Fruit fly (Drosophila melanogaster): ENCODE measurements around the gene CG9902.

CG9902 gene

dm6 chrX:16547390-16547789, at the start of gene CG9902:
Gene CG9902 (minus strand): TSS chrX:16547520.
- TF ChIP-seq Pif1A (GFP tag; optimal IDR thresholded peaks at IDR 0.05) (no peak), CG14655 (GFP tag; optimal IDR thresholded peaks at IDR 0.05) (no peak), gl (tag; optimal IDR thresholded peaks at IDR 0.05) (no peak), CG10348 (GFP tag; IDR thresholded peaks at IDR 0.05) (no peak)

DNA sequence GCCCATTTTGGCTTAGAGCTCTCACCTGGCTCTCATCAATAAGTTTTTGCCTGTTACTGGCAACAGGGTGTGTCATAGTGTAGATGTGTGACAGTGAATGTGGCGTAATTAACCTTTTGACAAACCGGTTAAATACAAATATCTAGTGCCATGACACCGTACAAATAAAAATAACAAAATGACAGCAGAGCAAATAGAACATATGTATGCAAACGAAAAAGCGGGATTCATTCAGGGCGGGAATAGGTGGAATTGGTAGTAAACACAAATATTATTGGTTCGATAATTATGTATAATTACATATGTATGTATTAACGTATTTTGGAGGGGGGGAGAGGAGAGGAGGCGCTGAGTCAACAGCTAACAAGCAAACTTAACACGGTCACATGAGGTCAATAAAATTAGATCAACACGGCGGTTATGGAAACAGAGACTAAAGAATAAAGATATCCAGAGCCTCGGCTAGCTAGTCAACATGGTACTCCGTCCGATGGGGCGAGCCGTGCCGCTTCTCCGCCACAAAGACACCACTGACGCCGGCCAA, 49.0 kb upstream of the CG9902 start:
- no peak for TF ChIP-seq CG17806 (tag; optimal IDR thresholded peaks at IDR 0.05)
- TF ChIP-seq CG9948 (tag; optimal IDR thresholded peaks at IDR 0.05), result no peak
- no peak for TF ChIP-seq Pif1B (GFP tag; optimal IDR thresholded peaks at IDR 0.05)
- TF ChIP-seq CG32121 (GFP tag; IDR thresholded peaks at IDR 0.05), result no peak
- TF ChIP-seq Pif1A (GFP tag; optimal IDR thresholded peaks at IDR 0.05), result no peak
- TF ChIP-seq rn (GFP tag; IDR thresholded peaks at IDR 0.05), result no peak
- no peak for TF ChIP-seq CG15710 (tag; optimal IDR thresholded peaks at IDR 0.05)
- TF ChIP-seq CG8301 (tag; optimal IDR thresholded peaks at IDR 0.05), result no peak
- TF ChIP-seq fd96Ca (GFP tag; IDR thresholded peaks at IDR 0.05), result no peak
- TF ChIP-seq CG10348 (GFP tag; IDR thresholded peaks at IDR 0.05), result no peak
- TF ChIP-seq Snoo (tag; optimal IDR thresholded peaks at IDR 0.05), result no peak
- TF ChIP-seq D1 (tag; optimal IDR thresholded peaks at IDR 0.05), result no peak

- no peak for TF ChIP-seq CG32121 (GFP tag; IDR thresholded peaks at IDR 0.05)
- no peak for TF ChIP-seq rn (GFP tag; IDR thresholded peaks at IDR 0.05)
- TF ChIP-seq CG8301 (tag; optimal IDR thresholded peaks at IDR 0.05), result no peak
- TF ChIP-seq CG8159 (tag; optimal IDR thresholded peaks at IDR 0.05), result no peak
- TF ChIP-seq CG4496 (GFP tag; IDR thresholded peaks at IDR 0.05), result no peak
- no peak for TF ChIP-seq Pif1B (GFP tag; optimal IDR thresholded peaks at IDR 0.05)
- no peak for TF ChIP-seq CG13204 (GFP tag; optimal IDR thresholded peaks at IDR 0.05)
- no peak for TF ChIP-seq CG17806 (tag; optimal IDR thresholded peaks at IDR 0.05)
- no peak for TF ChIP-seq CG34367 (tag; optimal IDR thresholded peaks at IDR 0.05)
- no peak for TF ChIP-seq gl (tag; optimal IDR thresholded peaks at IDR 0.05)
- no peak for TF ChIP-seq Snoo (tag; optimal IDR thresholded peaks at IDR 0.05)
- no peak for TF ChIP-seq CG9948 (tag; optimal IDR thresholded peaks at IDR 0.05)
Measured at dm6 chrX:16595411-16595810, 48.1 kb upstream of the CG9902 start.

DNA sequence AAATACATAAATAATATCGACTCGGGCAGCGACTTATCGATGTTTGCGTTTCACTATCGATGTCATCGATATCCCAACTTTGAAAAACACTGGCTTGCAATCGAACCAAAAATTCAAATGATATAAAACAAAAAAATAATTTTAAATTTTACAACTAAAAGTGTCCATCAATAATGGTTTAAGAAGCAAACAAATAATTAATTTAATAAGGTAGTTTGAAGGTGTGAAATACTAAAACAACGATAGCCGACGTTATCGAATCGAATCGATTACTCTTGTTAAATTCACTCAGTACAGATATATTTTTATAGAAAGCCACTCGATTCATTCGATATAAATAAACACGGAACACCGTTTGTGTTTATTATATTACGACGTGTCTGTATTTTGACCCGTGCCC, 46.1 kb upstream of the CG9902 start, which contains the start of the genes SMC3 and Ubc7:
TSS of gene SMC3 (minus strand) at position 22 of the 400 bp plus-strand sequence.
TSS of gene Ubc7 (plus strand) at position 260 of the 400 bp plus-strand sequence.
- TF ChIP-seq CG17806 (tag; optimal IDR thresholded peaks at IDR 0.05) (no peak), CG10348 (GFP tag; IDR thresholded peaks at IDR 0.05) (no peak), fd96Ca (GFP tag; IDR thresholded peaks at IDR 0.05) (no peak), EcR (GFP tag; optimal IDR thresholded peaks at IDR 0.05) (no peak), CG8159 (tag; optimal IDR thresholded peaks at IDR 0.05) (no peak), CG34367 (tag; optimal IDR thresholded peaks at IDR 0.05) (no peak), Ets98B (GFP tag; IDR thresholded peaks at IDR 0.05) (no peak)

dm6 chrX:16587668-16588046, 40.3 kb upstream of the CG9902 start, which contains the start of gene CG13014:
Gene CG13014 (plus strand): TSS chrX:16587873.
- no peak for TF ChIP-seq gl (tag; optimal IDR thresholded peaks at IDR 0.05)
- no peak for TF ChIP-seq CG4496 (GFP tag; IDR thresholded peaks at IDR 0.05)
- no peak for TF ChIP-seq CG17806 (tag; optimal IDR thresholded peaks at IDR 0.05)
- TF ChIP-seq Pif1A (GFP tag; optimal IDR thresholded peaks at IDR 0.05), result no peak
- no peak for TF ChIP-seq CG9948 (tag; optimal IDR thresholded peaks at IDR 0.05)
- TF ChIP-seq CG14655 (GFP tag; optimal IDR thresholded peaks at IDR 0.05), result no peak
- no peak for TF ChIP-seq CG8159 (tag; optimal IDR thresholded peaks at IDR 0.05)
- no peak for TF ChIP-seq CG32121 (GFP tag; IDR thresholded peaks at IDR 0.05)
- TF ChIP-seq Ets98B (GFP tag; IDR thresholded peaks at IDR 0.05), result no peak
- TF ChIP-seq Snoo (tag; optimal IDR thresholded peaks at IDR 0.05), result no peak

- TF ChIP-seq rn (GFP tag; IDR thresholded peaks at IDR 0.05) (no peak), CG8301 (tag; optimal IDR thresholded peaks at IDR 0.05) (no peak), CG12605 (GFP tag; IDR thresholded peaks at IDR 0.05) (0 out of 2 replicates have a peak, but pooled peaks have one; percentile 29), CG8159 (tag; optimal IDR thresholded peaks at IDR 0.05) (no peak), CG14655 (GFP tag; optimal IDR thresholded peaks at IDR 0.05) (no peak), gl (tag; optimal IDR thresholded peaks at IDR 0.05) (no peak)
Measured at dm6 chrX:16587021-16587667, 39.8 kb upstream of the CG9902 start, which contains the start of gene CanA-14F. Gene CanA-14F (minus strand): TSS chrX:16587172.

dm6 chrX:16586178-16586890, 39.0 kb upstream of the CG9902 start:
- TF ChIP-seq gl (tag; optimal IDR thresholded peaks at IDR 0.05) (peak; percentile 17), CG10348 (GFP tag; IDR thresholded peaks at IDR 0.05) (no peak), Pif1A (GFP tag; optimal IDR thresholded peaks at IDR 0.05) (peak; percentile 11), CG17806 (tag; optimal IDR thresholded peaks at IDR 0.05) (no peak), CG34367 (tag; optimal IDR thresholded peaks at IDR 0.05) (peak; percentile 4), CG4496 (GFP tag; IDR thresholded peaks at IDR 0.05) (no peak), rn (GFP tag; IDR thresholded peaks at IDR 0.05) (no peak), D1 (tag; optimal IDR thresholded peaks at IDR 0.05) (no peak), CG14655 (GFP tag; optimal IDR thresholded peaks at IDR 0.05) (no peak), CG13204 (GFP tag; optimal IDR thresholded peaks at IDR 0.05) (no peak), CG8159 (tag; optimal IDR thresholded peaks at IDR 0.05) (peak; percentile 13), CG9948 (tag; optimal IDR thresholded peaks at IDR 0.05) (no peak), Pif1B (GFP tag; optimal IDR thresholded peaks at IDR 0.05) (peak; percentile 47), Ets98B (GFP tag; IDR thresholded peaks at IDR 0.05) (no peak), CG8301 (tag; optimal IDR thresholded peaks at IDR 0.05) (no peak), CG32121 (GFP tag; IDR thresholded peaks at IDR 0.05) (no peak), CG15710 (tag; optimal IDR thresholded peaks at IDR 0.05) (peak; percentile 10), fd96Ca (GFP tag; IDR thresholded peaks at IDR 0.05) (no peak), Snoo (tag; optimal IDR thresholded peaks at IDR 0.05) (no peak), CG12605 (GFP tag; IDR thresholded peaks at IDR 0.05) (peak; percentile 10; the same call in 1 of the 2 replicates), EcR (GFP tag; optimal IDR thresholded peaks at IDR 0.05) (peak; percentile 50)
